Worm (Caenorhabditis elegans) whole organism, L1 larva: ENCODE measurements around the gene epi-1.
A peak's percentile ranks its signal among the peaks of the same experiment; 100 is the strongest.

Experiments used
- aha-1 ChIP-seq: fragments of 150-350 bp; optimal IDR thresholded peaks from 2 replicates; lab custom pipeline; 2014; ENCODE audit warnings: missing biosample characterization, missing genetic modification characterization
- efl-1 ChIP-seq, 4 experiments: fragments of 150-350 bp; optimal IDR thresholded peaks in 3 of 4; peaks in 1 of 4; 1 replicate in 1 of 4; 2 replicates in 3 of 4; lab custom pipeline; 2014; ENCODE audit warnings: missing biosample characterization in 2 of 4, missing genetic modification characterization in 2 of 4, missing genetic modification reagents in 2 of 4
- nhr-19 ChIP-seq: fragments of 200-800 bp; sonication (Bioruptor generic); conservative IDR thresholded peaks from 2 replicates; pipeline ENCODE4 v1.3.6; 2022; ENCODE audit warnings: missing genetic modification characterization, missing compliant biosample characterization

epi-1 gene

ce11 chrIV:10727734-10728133, 61.1 kb downstream of the epi-1 start, which contains the start of gene ZC168.2:
Gene ZC168.2, plus strand, starts transcription at chrIV:10728034.
- TF ChIP-seq efl-1 (optimal IDR thresholded peaks at IDR 0.05; lab: Kevin White, UChicago) = no peak
- peak in 1 of 2 experiments; percentile 83 for TF ChIP-seq efl-1 (GFP tag; optimal IDR thresholded peaks at IDR 0.05 in 1 of 2; lab: Kevin White, UChicago)
- TF ChIP-seq aha-1 (tag; lab: Kevin White, UChicago) = no peak
- TF ChIP-seq nhr-19 (GFP tag; lab: Robert Waterston, UW) = no peak
